Fruit fly (Drosophila melanogaster): ENCODE measurements around the gene GluRIIB.
A peak's percentile ranks its signal among the peaks of the same experiment; 100 is the strongest.

The GluRIIB gene

dm6 chr2L:5542944-5543515, 16.1 kb upstream of the GluRIIB start (continued):
- TF ChIP-seq CG10543 (GFP tag; optimal IDR thresholded peaks at IDR 0.05) (peak; percentile 45), row (GFP tag; IDR thresholded peaks at IDR 0.05) (peak; percentile 82), CG8944 (GFP tag; optimal IDR thresholded peaks at IDR 0.05) (no peak), ase (GFP tag; IDR thresholded peaks at IDR 0.05) (peak; percentile 42; the same call in 1 of the 3 replicates), Poxn (GFP tag; IDR thresholded peaks at IDR 0.05) (0 out of 2 replicates have a peak, but pooled peaks have one; percentile 39), jing (GFP tag; optimal IDR thresholded peaks at IDR 0.05) (no peak), dan (GFP tag; IDR thresholded peaks at IDR 0.05) (no peak), CG8924 (tag; optimal IDR thresholded peaks at IDR 0.05) (peak; percentile 43), CG15696 (tag; optimal IDR thresholded peaks at IDR 0.05) (no peak), ATbp (GFP tag; optimal IDR thresholded peaks at IDR 0.05) (peak; percentile 47), pum (GFP tag; optimal IDR thresholded peaks at IDR 0.05) (peak; percentile 34), repo (GFP tag; optimal IDR thresholded peaks at IDR 0.05) (no peak), CG7839 (tag; optimal IDR thresholded peaks at IDR 0.05) (peak; percentile 54), NK7.1 (GFP tag; optimal IDR thresholded peaks at IDR 0.05) (no peak), Hsf (GFP tag; optimal IDR thresholded peaks at IDR 0.05) (peak; percentile 55), trh (GFP tag; optimal IDR thresholded peaks at IDR 0.05) (no peak), knrl (GFP tag; IDR thresholded peaks at IDR 0.05; ENCODE audit: partially characterized antibody) (no peak), NfI (GFP tag; optimal IDR thresholded peaks at IDR 0.05) (peak; percentile 45), Xbp1 (GFP tag; optimal IDR thresholded peaks at IDR 0.05) (peak; percentile 42), bab2 (GFP tag; optimal IDR thresholded peaks at IDR 0.05) (peak; percentile 61), ind (GFP tag; optimal IDR thresholded peaks at IDR 0.05) (peak; percentile 61), CG15011 (GFP tag; optimal IDR thresholded peaks at IDR 0.05) (no peak), CG2129 (GFP tag; IDR thresholded peaks at IDR 0.05; ENCODE audit: partially characterized antibody) (no peak), CG4328 (GFP tag; optimal IDR thresholded peaks at IDR 0.05) (no peak), sqz (GFP tag; optimal IDR thresholded peaks at IDR 0.05) (no peak), org-1 (GFP tag; optimal IDR thresholded peaks at IDR 0.05) (peak; percentile 30), CG1024 (GFP tag; IDR thresholded peaks at IDR 0.05) (0 out of 2 replicates have a peak, but pooled peaks have one; percentile 6), CG10654 (GFP tag; optimal IDR thresholded peaks at IDR 0.05) (no peak), CG34422 (GFP tag; IDR thresholded peaks at IDR 0.05) (peak; percentile 86), mirr (GFP tag; optimal IDR thresholded peaks at IDR 0.05) (peak; percentile 20), NC2α (GFP tag; optimal IDR thresholded peaks at IDR 0.05) (no peak), CG11247 (GFP tag; IDR thresholded peaks at IDR 0.05) (no peak), CG12236 (GFP tag; optimal IDR thresholded peaks at IDR 0.05) (no peak), fd102C (GFP tag; optimal IDR thresholded peaks at IDR 0.05) (no peak), CG8478 (optimal IDR thresholded peaks at IDR 0.05) (no peak), HHEX (GFP tag; optimal IDR thresholded peaks at IDR 0.05) (peak; percentile 43), ttk (GFP tag; IDR thresholded peaks at IDR 0.05) (peak; percentile 27; the same call in 1 of the 2 replicates), cad (GFP tag; optimal IDR thresholded peaks at IDR 0.05) (no peak), stwl (tag; optimal IDR thresholded peaks at IDR 0.05) (no peak), cg (GFP tag; optimal IDR thresholded peaks at IDR 0.05) (peak; percentile 88), fru (optimal IDR thresholded peaks at IDR 0.05) (no peak), sens (GFP tag) (peak; percentile 67), CG13775 (GFP tag; optimal IDR thresholded peaks at IDR 0.05) (peak; percentile 49), ssp (GFP tag; IDR thresholded peaks at IDR 0.05) (peak; percentile 52; the same call in 1 of the 2 replicates), Lhr (GFP tag; optimal IDR thresholded peaks at IDR 0.05) (no peak), CG17186 (GFP tag; optimal IDR thresholded peaks at IDR 0.05) (no peak), Med (GFP tag) (peak; percentile 95), toy (GFP tag; IDR thresholded peaks at IDR 0.05) (0 out of 2 replicates have a peak, but pooled peaks have one; percentile 39), unc-4 (GFP tag; IDR thresholded peaks at IDR 0.05; ENCODE audit: partially characterized antibody) (no peak), lab (GFP tag; optimal IDR thresholded peaks at IDR 0.05) (no peak), CG13624 (GFP tag; optimal IDR thresholded peaks at IDR 0.05) (peak; percentile 15)

All from whole organism, embryonic.